Fruit fly (Drosophila melanogaster): ENCODE measurements around the gene qjt.

Gene qjt

DNA sequence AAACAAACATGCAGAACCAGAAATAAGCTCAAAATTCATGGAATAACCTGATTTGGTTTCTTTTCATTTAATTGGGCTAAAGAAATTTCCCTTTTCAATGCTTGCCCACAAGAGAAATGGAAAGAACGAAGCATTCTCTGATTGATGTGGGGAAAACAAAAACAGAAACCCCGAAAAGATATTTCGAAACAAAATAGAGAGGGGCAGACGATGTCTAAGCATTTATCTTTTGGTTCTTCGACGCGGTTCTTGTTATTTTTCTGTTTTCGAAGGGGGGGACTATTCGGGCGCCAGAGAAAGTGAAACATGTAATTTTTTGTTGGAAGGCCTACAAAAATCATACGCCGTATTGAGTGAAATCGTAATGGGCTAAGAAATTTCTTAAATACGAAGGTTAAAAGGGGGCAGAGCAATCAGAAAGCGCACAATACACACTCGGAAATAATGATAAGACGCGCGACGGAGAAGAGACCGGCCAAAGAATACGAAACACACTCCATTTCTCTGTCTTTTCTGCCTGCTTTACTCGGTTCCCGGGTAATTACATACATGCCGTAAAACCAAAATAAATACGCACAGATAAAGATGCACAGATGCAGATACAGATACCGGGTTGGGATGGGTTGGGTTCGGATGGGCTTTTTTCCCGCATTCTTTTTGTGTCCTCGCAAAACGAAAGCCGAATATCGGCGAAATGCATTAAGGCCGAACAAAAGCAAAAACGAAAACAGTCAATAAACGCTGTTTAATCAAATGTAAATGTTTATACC is 9.9 kb downstream of the qjt start:
- TF ChIP-seq bab1 (GFP tag; optimal IDR thresholded peaks at IDR 0.05) (no peak), Crg-1 (GFP tag; optimal IDR thresholded peaks at IDR 0.05) (no peak), CG1620 (GFP tag; optimal IDR thresholded peaks at IDR 0.05) (no peak), Clk (GFP tag; optimal IDR thresholded peaks at IDR 0.05) (no peak), CG12768 (GFP tag; optimal IDR thresholded peaks at IDR 0.05) (no peak), pad (GFP tag; optimal IDR thresholded peaks at IDR 0.05) (no peak), ovo (GFP tag; optimal IDR thresholded peaks at IDR 0.05) (no peak), CG14711 (tag; optimal IDR thresholded peaks at IDR 0.05) (no peak), CG7101 (tag; optimal IDR thresholded peaks at IDR 0.05) (no peak), toe (GFP tag; optimal IDR thresholded peaks at IDR 0.05) (no peak), cnc (optimal IDR thresholded peaks at IDR 0.05) (no peak), CG7045 (GFP tag; optimal IDR thresholded peaks at IDR 0.05) (no peak)

DNA sequence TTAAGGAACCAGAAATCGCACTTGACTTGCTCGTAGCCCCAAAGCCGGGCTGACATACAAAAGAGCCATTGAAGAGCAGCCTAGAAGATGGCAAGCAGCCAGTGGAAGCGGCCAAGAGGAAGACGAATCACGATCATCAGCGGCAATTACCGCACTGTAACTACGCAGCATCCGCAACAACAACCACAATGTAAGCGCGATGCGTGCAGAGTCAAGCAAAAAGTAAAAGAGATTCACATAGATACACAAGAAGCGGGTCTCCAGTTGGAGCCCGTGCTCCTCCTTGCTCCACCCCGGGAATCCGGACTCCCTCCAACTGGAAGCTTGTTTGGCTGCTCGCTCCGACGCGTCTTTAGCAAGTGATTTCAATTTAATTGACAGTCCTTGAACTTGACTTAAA is 12.8 kb downstream of the qjt start:
- TF ChIP-seq CG5204 (GFP tag; optimal IDR thresholded peaks at IDR 0.05): no peak
- no peak for TF ChIP-seq toe (GFP tag; optimal IDR thresholded peaks at IDR 0.05)
- TF ChIP-seq CG7045 (GFP tag; optimal IDR thresholded peaks at IDR 0.05): no peak
- no peak for TF ChIP-seq CG7101 (tag; optimal IDR thresholded peaks at IDR 0.05)
- no peak for TF ChIP-seq CG11617 (GFP tag; optimal IDR thresholded peaks at IDR 0.05)
- TF ChIP-seq Hr96 (GFP tag; optimal IDR thresholded peaks at IDR 0.05): no peak
- TF ChIP-seq tj (GFP tag; optimal IDR thresholded peaks at IDR 0.05): no peak
- TF ChIP-seq CG1620 (GFP tag; optimal IDR thresholded peaks at IDR 0.05): no peak
- no peak for TF ChIP-seq bab1 (GFP tag; optimal IDR thresholded peaks at IDR 0.05)
- TF ChIP-seq cic (GFP tag; optimal IDR thresholded peaks at IDR 0.05): no peak

DNA sequence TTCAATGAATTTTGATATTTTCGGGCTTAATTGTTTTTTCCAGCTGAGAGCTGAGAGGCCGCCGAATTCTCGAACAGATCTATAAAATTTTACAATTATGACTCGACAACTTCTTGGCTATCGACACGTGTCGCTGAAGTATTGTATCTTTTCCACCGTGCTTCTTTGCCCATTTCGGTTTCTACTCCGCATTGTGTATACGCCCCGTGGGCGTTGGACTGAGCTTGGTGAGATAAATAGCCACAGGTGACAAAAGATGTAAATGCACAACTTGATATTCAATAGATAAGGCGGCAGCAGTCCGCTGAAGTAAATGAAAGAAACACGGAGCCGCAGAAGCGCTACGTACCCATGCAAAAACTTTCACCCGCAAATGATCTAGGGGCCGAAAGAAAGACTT is 14.4 kb downstream of the qjt start:
- no peak for TF ChIP-seq cic (GFP tag; optimal IDR thresholded peaks at IDR 0.05)
- no peak for TF ChIP-seq ovo (GFP tag; optimal IDR thresholded peaks at IDR 0.05)
- TF ChIP-seq Clk (GFP tag; optimal IDR thresholded peaks at IDR 0.05): no peak
- no peak for TF ChIP-seq cnc (optimal IDR thresholded peaks at IDR 0.05)
- TF ChIP-seq toe (GFP tag; optimal IDR thresholded peaks at IDR 0.05): no peak
- TF ChIP-seq CG5204 (GFP tag; optimal IDR thresholded peaks at IDR 0.05): no peak
- TF ChIP-seq CG1620 (GFP tag; optimal IDR thresholded peaks at IDR 0.05): no peak
- TF ChIP-seq CG14711 (tag; optimal IDR thresholded peaks at IDR 0.05): no peak
- no peak for TF ChIP-seq pad (GFP tag; optimal IDR thresholded peaks at IDR 0.05)
- no peak for TF ChIP-seq CG33017 (tag; optimal IDR thresholded peaks at IDR 0.05)
- no peak for TF ChIP-seq bab1 (GFP tag; optimal IDR thresholded peaks at IDR 0.05)
- TF ChIP-seq CG12768 (GFP tag; optimal IDR thresholded peaks at IDR 0.05): no peak
- no peak for TF ChIP-seq Hr96 (GFP tag; optimal IDR thresholded peaks at IDR 0.05)
- TF ChIP-seq tj (GFP tag; optimal IDR thresholded peaks at IDR 0.05): no peak
- no peak for TF ChIP-seq CG7101 (tag; optimal IDR thresholded peaks at IDR 0.05)
- no peak for TF ChIP-seq CG7045 (GFP tag; optimal IDR thresholded peaks at IDR 0.05)
- no peak for TF ChIP-seq Crg-1 (GFP tag; optimal IDR thresholded peaks at IDR 0.05)
- no peak for TF ChIP-seq Mnt (GFP tag; optimal IDR thresholded peaks at IDR 0.05)
- no peak for TF ChIP-seq kay (GFP tag; ENCODE audit: borderline replicate concordance)
- TF ChIP-seq CG11617 (GFP tag; optimal IDR thresholded peaks at IDR 0.05): no peak

DNA sequence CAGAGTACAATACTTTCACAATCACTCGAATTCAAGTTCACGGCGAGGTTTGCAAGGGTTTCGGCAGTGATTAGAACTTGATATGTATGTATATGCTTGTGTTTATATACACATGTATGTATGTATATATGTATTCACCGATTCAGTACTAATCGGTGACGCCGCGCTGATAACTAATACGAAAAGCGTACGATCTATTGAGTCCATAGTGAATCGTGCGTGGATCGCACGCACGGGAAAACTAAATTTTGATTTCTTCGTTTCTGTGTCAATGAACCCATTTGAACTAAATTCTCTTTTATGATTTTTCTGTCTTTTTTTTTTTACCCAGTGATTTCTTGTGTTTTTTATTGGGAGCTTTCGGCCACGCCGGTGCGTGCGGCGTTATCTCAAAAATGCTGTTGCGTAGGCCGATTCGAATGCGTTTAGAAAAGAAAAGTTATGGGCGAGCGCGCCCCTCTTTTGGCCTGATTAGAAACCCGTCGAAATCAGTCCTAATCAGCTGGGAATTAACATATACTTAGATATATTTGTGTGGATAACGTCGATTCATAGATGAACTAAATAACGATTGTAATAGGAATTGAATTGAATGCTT is 15.0 kb downstream of the qjt start:
- TF ChIP-seq CG7045 (GFP tag; optimal IDR thresholded peaks at IDR 0.05) (no peak), cic (GFP tag; optimal IDR thresholded peaks at IDR 0.05) (no peak), ovo (GFP tag; optimal IDR thresholded peaks at IDR 0.05) (no peak), pad (GFP tag; optimal IDR thresholded peaks at IDR 0.05) (no peak), Crg-1 (GFP tag; optimal IDR thresholded peaks at IDR 0.05) (no peak), tj (GFP tag; optimal IDR thresholded peaks at IDR 0.05) (no peak)

DNA sequence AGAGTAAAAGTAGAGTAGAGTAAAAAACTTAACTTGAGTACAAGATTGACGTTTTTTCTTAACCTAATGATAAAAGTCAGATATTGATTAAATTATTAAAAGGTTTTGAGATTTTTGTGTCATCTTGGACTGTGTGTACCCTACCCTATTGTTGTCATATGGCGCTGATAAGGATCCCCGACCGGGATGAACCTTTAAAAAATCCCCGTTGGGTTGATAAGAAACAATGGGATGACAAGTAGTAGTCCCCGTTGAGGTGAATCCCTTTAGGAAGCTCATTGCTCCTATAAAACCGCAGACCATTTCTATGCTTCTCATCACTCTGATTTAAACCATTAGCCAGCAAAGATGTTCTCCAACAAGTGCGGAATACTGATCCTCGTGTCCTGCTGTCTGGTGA is 15.6 kb downstream of the qjt start, which contains the start of gene edin:
Gene edin, plus strand, starts transcription at position 340 of the 400 bp plus-strand sequence.
- TF ChIP-seq CG14711 (tag; optimal IDR thresholded peaks at IDR 0.05) (no peak), Hr96 (GFP tag; optimal IDR thresholded peaks at IDR 0.05) (no peak), CG5204 (GFP tag; optimal IDR thresholded peaks at IDR 0.05) (no peak), toe (GFP tag; optimal IDR thresholded peaks at IDR 0.05) (no peak), CG7045 (GFP tag; optimal IDR thresholded peaks at IDR 0.05) (no peak), cic (GFP tag; optimal IDR thresholded peaks at IDR 0.05) (no peak), Mnt (GFP tag; optimal IDR thresholded peaks at IDR 0.05) (no peak), CG7101 (tag; optimal IDR thresholded peaks at IDR 0.05) (no peak), CG12768 (GFP tag; optimal IDR thresholded peaks at IDR 0.05) (no peak), CG1620 (GFP tag; optimal IDR thresholded peaks at IDR 0.05) (no peak), Crg-1 (GFP tag; optimal IDR thresholded peaks at IDR 0.05) (no peak), Clk (GFP tag; optimal IDR thresholded peaks at IDR 0.05) (no peak), kay (GFP tag; ENCODE audit: borderline replicate concordance) (no peak), pad (GFP tag; optimal IDR thresholded peaks at IDR 0.05) (no peak), ovo (GFP tag; optimal IDR thresholded peaks at IDR 0.05) (no peak), cnc (optimal IDR thresholded peaks at IDR 0.05) (no peak), tj (GFP tag; optimal IDR thresholded peaks at IDR 0.05) (no peak)

DNA sequence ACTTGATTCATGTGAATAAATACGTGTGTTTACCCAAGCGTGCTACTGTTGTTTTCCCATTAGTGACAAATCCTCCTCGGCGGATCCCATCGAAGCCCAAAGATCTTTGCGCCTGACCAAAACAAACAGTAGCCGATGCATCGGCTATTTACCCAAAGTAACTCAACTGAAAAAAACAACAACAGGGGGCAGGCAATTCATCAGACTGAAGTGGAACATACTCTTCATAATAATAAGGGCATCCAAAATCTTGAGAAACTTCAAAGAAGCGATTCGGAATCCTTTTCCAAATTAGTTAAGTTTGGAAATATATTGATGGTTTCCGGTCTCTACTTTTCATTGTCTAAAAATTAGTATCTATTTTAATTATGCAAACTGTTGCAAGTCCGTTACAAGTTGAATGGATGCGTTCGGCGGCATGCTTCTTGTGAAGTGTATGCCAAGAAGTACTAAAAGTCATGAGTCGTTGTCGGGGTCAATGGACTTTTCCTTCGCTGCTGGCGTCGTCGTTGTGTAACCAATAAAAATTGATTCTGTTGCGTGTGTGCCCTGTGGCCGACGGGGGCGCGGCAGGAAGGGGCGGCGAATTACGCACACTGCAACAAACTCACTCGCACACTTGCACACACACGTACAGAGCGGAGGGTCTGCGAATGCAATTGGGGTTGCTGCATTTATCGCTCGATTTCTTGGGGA is 16.5 kb downstream of the qjt start:
- no peak for TF ChIP-seq CG1620 (GFP tag; optimal IDR thresholded peaks at IDR 0.05)
- no peak for TF ChIP-seq cic (GFP tag; optimal IDR thresholded peaks at IDR 0.05)
- TF ChIP-seq ovo (GFP tag; optimal IDR thresholded peaks at IDR 0.05): no peak

Data from whole organism, adult.